Worm (Caenorhabditis elegans) whole organism, L3 larva: Measurements from ENCODE around the gene lgc-39.
A peak's percentile ranks its signal among the peaks of the same experiment; 100 is the strongest.

ENCODE experiments used
- aly-2 ChIP-seq: fragments of 150-350 bp; optimal IDR thresholded peaks from 2 replicates; lab custom pipeline; 2014; ENCODE audit warnings: missing biosample characterization, missing genetic modification characterization
- ceh-16 ChIP-seq: sonication (generic microtip); optimal IDR thresholded peaks from 2 replicates; lab custom pipeline; 2017; ENCODE audit warnings: missing biosample characterization, missing genetic modification characterization
- ceh-28 ChIP-seq: fragments of 150-350 bp; optimal IDR thresholded peaks from 2 replicates; lab custom pipeline; 2014; ENCODE audit warnings: missing biosample characterization, missing genetic modification reagents, missing genetic modification characterization
- ceh-82 ChIP-seq: fragments of 150-350 bp; optimal IDR thresholded peaks from 2 replicates; lab custom pipeline; 2014; ENCODE audit warnings: missing biosample characterization, missing genetic modification characterization
- ceh-9 ChIP-seq: sonication (generic microtip); optimal IDR thresholded peaks from 2 replicates; lab custom pipeline; 2018; ENCODE audit warnings: missing biosample characterization, missing genetic modification characterization
- daf-12 ChIP-seq: fragments of 150-350 bp; optimal IDR thresholded peaks from 2 replicates; lab custom pipeline; 2014; ENCODE audit warnings: missing biosample characterization, missing genetic modification reagents, missing genetic modification characterization
- egl-27 ChIP-seq: sonication (generic microtip); optimal IDR thresholded peaks from 4 replicates; lab custom pipeline; 2017; ENCODE audit warnings: missing biosample characterization, missing genetic modification reagents, missing genetic modification characterization
- egl-5 ChIP-seq: fragments of 150-350 bp; optimal IDR thresholded peaks from 2 replicates; lab custom pipeline; 2017; ENCODE audit warnings: missing biosample characterization, missing genetic modification reagents, missing genetic modification characterization, inconsistent platforms
- elt-1 ChIP-seq: fragments of 150-350 bp; optimal IDR thresholded peaks from 2 replicates; lab custom pipeline; 2014; ENCODE audit warnings: missing biosample characterization, missing genetic modification characterization
- elt-2 ChIP-seq: sonication (generic microtip); optimal IDR thresholded peaks from 2 replicates; lab custom pipeline; 2016; ENCODE audit warnings: missing genetic modification reagents, mild to moderate bottlenecking, missing genetic modification characterization, missing compliant biosample characterization
- elt-3 ChIP-seq, 3 experiments: fragments of 150-350 bp in 1 of 3; sonication (generic microtip) in 2 of 3; optimal IDR thresholded peaks; 2 replicates in 2 of 3; 4 replicates in 1 of 3; lab custom pipeline; 2014 to 2017; ENCODE audit warnings: missing biosample characterization in 3 of 3, missing genetic modification characterization in 3 of 3
- eor-1 ChIP-seq, 2 experiments: fragments of 150-350 bp; optimal IDR thresholded peaks; 2 replicates each; lab custom pipeline; 2014 to 2018; ENCODE audit warnings: missing biosample characterization in 2 of 2, missing genetic modification characterization in 2 of 2
- fkh-10 ChIP-seq: sonication (generic microtip); optimal IDR thresholded peaks from 2 replicates; lab custom pipeline; 2017; ENCODE audit warnings: missing biosample characterization, missing genetic modification reagents, missing genetic modification characterization
- fkh-2 ChIP-seq: fragments of 150-350 bp; optimal IDR thresholded peaks from 2 replicates; lab custom pipeline; 2014; ENCODE audit warnings: missing biosample characterization, missing genetic modification reagents, missing genetic modification characterization
- fos-1 ChIP-seq: fragments of 150-350 bp; optimal IDR thresholded peaks from 2 replicates; lab custom pipeline; 2014; ENCODE audit warnings: missing biosample characterization, missing genetic modification characterization
- hmg-11 ChIP-seq: sonication (generic microtip); optimal IDR thresholded peaks from 2 replicates; lab custom pipeline; 2016; ENCODE audit warnings: missing genetic modification characterization, missing compliant biosample characterization
- lin-15B ChIP-seq: fragments of 150-350 bp; optimal IDR thresholded peaks from 2 replicates; lab custom pipeline; 2014; ENCODE audit warnings: missing biosample characterization, missing genetic modification characterization
- lin-39 ChIP-seq: fragments of 150-350 bp; optimal IDR thresholded peaks from 2 replicates; lab custom pipeline; 2018; ENCODE audit warnings: missing biosample characterization, missing genetic modification reagents, missing genetic modification characterization
- lsy-12 ChIP-seq: sonication (generic microtip); optimal IDR thresholded peaks from 2 replicates; lab custom pipeline; 2016; ENCODE audit warnings: mild to moderate bottlenecking, missing genetic modification characterization, missing compliant biosample characterization
- mdl-1 ChIP-seq: fragments of 150-350 bp; optimal IDR thresholded peaks from 2 replicates; lab custom pipeline; 2014; ENCODE audit warnings: missing biosample characterization, missing genetic modification characterization
- mml-1 ChIP-seq: fragments of 150-350 bp; sonication (generic microtip); optimal IDR thresholded peaks from 3 replicates; lab custom pipeline; 2014; ENCODE audit warnings: missing biosample characterization, missing genetic modification characterization
- nfya-1 ChIP-seq: sonication (generic microtip); optimal IDR thresholded peaks from 2 replicates; lab custom pipeline; 2017; ENCODE audit warnings: missing genetic modification characterization, mild to moderate bottlenecking, missing compliant biosample characterization, antibody characterized with exemption, moderate library complexity; ENCODE audit not compliant: insufficient read depth
- nhr-11 ChIP-seq: fragments of 150-350 bp; optimal IDR thresholded peaks from 2 replicates; lab custom pipeline; 2014; ENCODE audit warnings: missing biosample characterization, missing genetic modification characterization
- nhr-23 ChIP-seq: fragments of 150-350 bp; optimal IDR thresholded peaks from 2 replicates; lab custom pipeline; 2014; ENCODE audit warnings: missing biosample characterization, missing genetic modification reagents, missing genetic modification characterization
- nhr-28 ChIP-seq: fragments of 150-350 bp; optimal IDR thresholded peaks from 2 replicates; lab custom pipeline; 2014; ENCODE audit warnings: missing biosample characterization, missing genetic modification characterization
- nhr-67 ChIP-seq: fragments of 150-350 bp; optimal IDR thresholded peaks from 2 replicates; lab custom pipeline; 2014; ENCODE audit warnings: missing biosample characterization, missing genetic modification characterization
- nhr-77 ChIP-seq: fragments of 150-350 bp; optimal IDR thresholded peaks from 2 replicates; lab custom pipeline; 2014; ENCODE audit warnings: missing biosample characterization, missing genetic modification characterization
- sea-2 ChIP-seq: fragments of 150-350 bp; sonication (generic microtip); optimal IDR thresholded peaks from 4 replicates; lab custom pipeline; 2014; ENCODE audit warnings: missing biosample characterization, missing genetic modification reagents, missing genetic modification characterization
- snpc-4 ChIP-seq: fragments of 150-350 bp; optimal IDR thresholded peaks from 2 replicates; lab custom pipeline; 2014; ENCODE audit warnings: missing biosample characterization, missing genetic modification characterization
- unc-39 ChIP-seq: sonication (generic microtip); optimal IDR thresholded peaks from 4 replicates; lab custom pipeline; 2017; ENCODE audit warnings: missing biosample characterization, missing genetic modification characterization
- ztf-4 ChIP-seq: fragments of 150-350 bp; optimal IDR thresholded peaks from 2 replicates; lab custom pipeline; 2014; ENCODE audit warnings: missing biosample characterization, missing genetic modification characterization

Gene lgc-39

DNA sequence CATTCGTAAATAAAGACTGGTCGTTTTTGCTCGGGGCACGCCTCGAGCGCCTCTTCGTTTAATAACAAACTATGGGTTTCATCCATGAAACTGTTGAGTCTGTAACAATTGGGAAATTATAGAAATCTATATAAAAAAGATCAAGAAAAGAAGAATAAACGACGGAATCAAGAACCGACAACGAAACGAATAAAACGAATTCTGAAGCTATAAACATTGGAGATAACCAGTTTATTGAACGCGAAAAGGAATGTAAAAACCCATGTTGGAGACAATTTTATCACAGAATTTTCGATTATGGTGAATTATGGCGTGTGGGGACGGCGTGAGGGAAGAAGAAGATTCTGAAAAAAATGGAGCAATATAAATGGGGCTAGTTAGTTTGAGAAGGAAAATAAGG lies 39.5 kb downstream of the lgc-39 start, which contains the start of gene soap-1:
soap-1 (minus strand) TSS at position 101 of the 400 bp plus-strand sequence.
- TF ChIP-seq nhr-11, result no peak
- TF ChIP-seq ztf-4 (tag; lab: Kevin White, UChicago), result no peak
- TF ChIP-seq daf-12 (tag; lab: Kevin White, UChicago), result no peak
- no peak for TF ChIP-seq ceh-28 (tag; lab: Kevin White, UChicago)

DNA sequence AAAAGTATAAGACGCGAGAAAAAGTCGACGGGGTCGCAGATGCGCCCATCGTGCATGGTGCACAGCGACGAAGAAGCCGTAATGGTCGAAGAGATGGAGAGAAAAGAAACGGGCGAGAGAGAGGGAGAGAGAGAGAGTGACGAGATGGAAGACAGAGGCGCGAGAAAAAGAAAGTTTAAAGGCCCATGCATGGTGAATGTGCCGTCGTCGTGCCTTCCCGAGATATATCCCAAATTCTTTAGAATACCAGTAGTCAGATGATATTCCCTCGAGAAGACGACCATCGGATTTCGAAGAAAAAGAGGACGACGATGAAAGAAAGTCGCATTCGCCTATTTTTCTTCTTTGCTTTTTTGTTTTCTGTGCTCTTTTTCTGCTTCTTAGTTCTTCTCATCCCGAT lies 40.7 kb downstream of the lgc-39 start:
- TF ChIP-seq lin-15B (tag; lab: Kevin White, UChicago) (peak; percentile 28), nfya-1 (peak; percentile 46), elt-1 (tag; lab: Kevin White, UChicago) (no peak), snpc-4 (tag; lab: Kevin White, UChicago) (peak; percentile 11), hmg-11 (tag; lab: Kevin White, UChicago) (peak; percentile 44), elt-3 (tag; optimal IDR thresholded peaks at IDR 0.05; lab: Kevin White, UChicago) (no peak), fkh-10 (no peak), lin-39 (tag; lab: Kevin White, UChicago) (peak; percentile 16)
- TF ChIP-seq, all 47 proteins: peak for 5

DNA sequence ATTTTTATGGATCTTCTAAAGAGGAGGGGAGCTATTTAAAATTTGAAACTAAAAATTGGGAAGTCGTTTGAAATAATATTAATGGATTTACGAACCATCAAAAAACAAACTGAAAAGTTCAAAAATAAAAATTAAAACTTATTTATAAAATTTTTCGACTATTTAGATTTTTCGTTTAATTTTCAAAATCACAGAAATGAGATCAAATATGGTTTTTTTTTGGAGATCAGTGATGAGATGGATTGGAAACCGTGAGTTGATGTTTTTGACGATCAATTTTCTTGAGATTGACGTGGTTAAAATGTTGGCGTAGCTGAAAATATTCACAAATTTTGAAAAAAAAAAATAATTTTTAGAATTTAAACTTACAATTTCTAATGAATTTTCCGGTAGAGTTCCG lies 43.7 kb downstream of the lgc-39 start, which contains the start of gene C13F10.5:
C13F10.5 (minus strand) TSS at position 101 of the 400 bp plus-strand sequence.
- TF ChIP-seq sea-2 (GFP tag; lab: Kevin White, UChicago) (no peak), eor-1 (tag; optimal IDR thresholded peaks at IDR 0.05; lab: Kevin White, UChicago) (no peak), ceh-82 (tag; lab: Kevin White, UChicago) (no peak), egl-27 (tag; lab: Kevin White, UChicago) (no peak), nhr-77 (no peak), ceh-28 (tag; lab: Kevin White, UChicago) (no peak), ceh-16 (tag; lab: Kevin White, UChicago) (no peak), mdl-1 (tag; lab: Kevin White, UChicago) (no peak), fkh-10 (no peak), nhr-28 (tag; lab: Kevin White, UChicago) (no peak), ceh-9 (no peak), ztf-4 (tag; lab: Kevin White, UChicago) (no peak), snpc-4 (tag; lab: Kevin White, UChicago) (no peak), lsy-12 (tag; lab: Kevin White, UChicago) (no peak), fos-1 (tag; lab: Kevin White, UChicago) (no peak), unc-39 (tag; lab: Kevin White, UChicago) (no peak)

DNA sequence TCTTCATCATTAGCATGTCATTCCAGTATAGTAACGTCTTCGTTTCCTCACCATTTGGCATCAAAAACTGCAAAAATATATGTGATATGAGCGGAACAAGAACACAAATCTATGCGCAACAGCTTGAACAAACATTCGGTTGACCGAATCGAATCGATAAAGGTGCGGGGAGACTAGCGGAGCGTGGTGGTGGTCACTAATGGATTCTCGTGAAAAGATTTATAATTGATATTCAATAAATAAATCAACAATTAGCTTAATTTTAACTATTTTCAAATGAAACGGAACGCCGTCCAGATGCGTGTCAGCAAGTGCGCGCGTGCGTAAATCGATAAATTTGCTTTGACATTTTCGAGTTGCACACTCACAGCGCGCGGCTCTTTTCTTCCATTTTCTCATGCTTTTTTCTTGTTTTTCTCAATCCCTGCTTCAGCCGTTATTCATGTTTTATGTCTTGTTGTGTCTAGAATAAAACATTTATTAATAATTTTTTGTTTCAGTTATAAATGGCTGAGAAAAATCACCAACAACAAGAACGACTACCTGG lies 45.7 kb downstream of the lgc-39 start, which contains the start of the genes C13F10.8, C13F10.6 and kxd-1:
C13F10.8 (minus strand) TSS at position 51 of the 547 bp plus-strand sequence.
C13F10.6 (minus strand) TSS at position 67 of the 547 bp plus-strand sequence.
kxd-1 (plus strand) TSS at position 497 of the 547 bp plus-strand sequence.
- TF ChIP-seq ceh-28 (tag; lab: Kevin White, UChicago) (peak; percentile 9), lin-39 (tag; lab: Kevin White, UChicago) (no peak), nfya-1 (peak; percentile 6), nhr-23 (tag; lab: Kevin White, UChicago) (peak; percentile 3), nhr-67 (tag; lab: Kevin White, UChicago) (no peak), unc-39 (tag; lab: Kevin White, UChicago) (no peak), hmg-11 (tag; lab: Kevin White, UChicago) (peak; percentile 28)
- TF ChIP-seq, all 47 proteins: peak for 4

DNA sequence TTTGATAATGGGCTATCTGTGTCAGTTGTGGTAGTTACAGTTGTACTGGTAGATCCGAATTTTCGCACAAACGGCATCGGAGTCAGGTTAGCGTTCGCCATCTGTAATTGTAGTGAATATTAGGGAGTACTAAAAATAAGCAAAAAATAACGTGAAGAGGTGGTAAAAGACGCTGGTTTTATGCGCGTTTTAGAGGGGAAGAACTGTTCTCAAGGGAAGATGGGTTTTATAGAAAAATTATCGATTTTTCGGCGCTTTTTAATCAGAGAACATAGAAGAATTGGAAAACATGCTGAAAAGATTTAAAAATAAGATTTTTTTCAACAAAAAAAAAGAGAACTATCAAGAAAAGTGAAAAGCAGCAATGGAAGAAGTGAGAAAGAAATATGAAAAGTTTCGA lies 47.9 kb downstream of the lgc-39 start, which contains the start of gene C13F10.7:
C13F10.7 (minus strand) TSS at position 101 of the 400 bp plus-strand sequence.
- no peak for TF ChIP-seq fkh-10
- no peak for TF ChIP-seq nhr-23 (tag; lab: Kevin White, UChicago)
- TF ChIP-seq fkh-2, result no peak
- TF ChIP-seq lin-39 (tag; lab: Kevin White, UChicago), result no peak
- TF ChIP-seq ceh-28 (tag; lab: Kevin White, UChicago), result no peak
- TF ChIP-seq ceh-9, result no peak
- no peak for TF ChIP-seq unc-39 (tag; lab: Kevin White, UChicago)
- TF ChIP-seq daf-12 (tag; lab: Kevin White, UChicago), result no peak
- no peak for TF ChIP-seq lin-15B (tag; lab: Kevin White, UChicago)

DNA sequence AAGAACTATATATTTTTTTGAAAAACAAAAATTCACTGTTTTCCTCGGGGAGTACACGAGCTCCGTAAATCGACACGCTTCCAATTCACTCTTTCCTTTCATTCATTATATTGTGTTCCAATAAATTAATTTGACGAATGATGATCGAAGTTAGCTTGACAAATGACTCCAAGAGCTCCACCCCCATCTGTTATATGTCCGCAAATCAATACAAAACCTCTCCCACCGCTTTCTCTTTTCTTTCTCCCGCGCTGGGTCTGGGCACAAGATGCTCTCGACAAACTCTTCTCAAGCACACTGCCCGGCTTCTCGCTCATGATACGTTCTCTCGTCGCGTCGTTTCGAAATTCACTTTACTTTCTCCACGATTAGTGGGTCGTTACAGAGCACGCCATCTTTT lies 48.6 kb downstream of the lgc-39 start, which contains the start of gene C13F10.1:
C13F10.1 (plus strand) TSS at position 138 of the 400 bp plus-strand sequence.
- TF ChIP-seq unc-39 (tag; lab: Kevin White, UChicago) (no peak), mml-1 (tag; lab: Kevin White, UChicago) (no peak), ceh-82 (tag; lab: Kevin White, UChicago) (no peak), hmg-11 (tag; lab: Kevin White, UChicago) (peak; percentile 57), egl-5 (tag; lab: Kevin White, UChicago) (peak; percentile 54), nhr-77 (no peak), elt-2 (tag; lab: Kevin White, UChicago) (no peak), nfya-1 (peak; percentile 29), lin-39 (tag; lab: Kevin White, UChicago) (peak; percentile 63), aly-2 (tag; lab: Kevin White, UChicago) (no peak), fkh-10 (no peak), nhr-67 (tag; lab: Kevin White, UChicago) (no peak), sea-2 (GFP tag; lab: Kevin White, UChicago) (no peak), fkh-2 (no peak), ceh-9 (no peak)
